Fruit fly (Drosophila melanogaster) whole organism, embryonic: ENCODE results near the gene CG18473.

Experiments
- Ada2b ChIP-seq: fragments of 200-800 bp; sonication (Bioruptor generic); IDR thresholded peaks from 2 replicates; pipeline ENCODE4 v1.3.6; 2022; ENCODE audit warnings: missing biosample characterization, missing genetic modification characterization
- B-H1 ChIP-seq: fragments of 200-800 bp; sonication (Bioruptor generic); IDR thresholded peaks from 3 replicates; pipeline ENCODE4 v1.3.6; 2022; ENCODE audit warnings: missing biosample characterization, missing genetic modification characterization
- BtbVII ChIP-seq: fragments of 200-800 bp; sonication (Bioruptor generic); optimal IDR thresholded peaks from 3 replicates; lab custom pipeline; 2017; ENCODE audit warnings: missing biosample characterization, mild to moderate bottlenecking, missing genetic modification characterization
- CG10209 ChIP-seq: fragments of 200-800 bp; sonication (Bioruptor generic); optimal IDR thresholded peaks from 3 replicates; lab custom pipeline; 2017; ENCODE audit warnings: missing biosample characterization, mild to moderate bottlenecking, missing genetic modification characterization, missing genetic modification reagents
- CG10565 ChIP-seq: fragments of 200-800 bp; sonication (Bioruptor generic); optimal IDR thresholded peaks from 3 replicates; lab custom pipeline; 2016; ENCODE audit warnings: missing biosample characterization, mild to moderate bottlenecking, missing genetic modification characterization
- CG10979 ChIP-seq: fragments of 200-800 bp; sonication (Bioruptor generic); optimal IDR thresholded peaks from 2 replicates; lab custom pipeline; 2018; ENCODE audit warnings: missing biosample characterization, mild to moderate bottlenecking, missing genetic modification characterization, moderate library complexity
- CG11560 ChIP-seq: fragments of 200-800 bp; sonication (Bioruptor generic); IDR thresholded peaks from 3 replicates; pipeline ENCODE4 v1.3.6; 2022; ENCODE audit warnings: missing biosample characterization, missing genetic modification characterization
- CG12104 ChIP-seq: fragments of 200-800 bp; sonication (Bioruptor generic); optimal IDR thresholded peaks from 3 replicates; lab custom pipeline; 2016; ENCODE audit warnings: missing biosample characterization, missing genetic modification characterization
- CG12744 ChIP-seq: fragments of 200-800 bp; sonication (Bioruptor generic); optimal IDR thresholded peaks from 2 replicates; lab custom pipeline; 2016; ENCODE audit warnings: missing biosample characterization, missing genetic modification characterization
- CG13296 ChIP-seq: fragments of 200-800 bp; sonication (Bioruptor generic); optimal IDR thresholded peaks from 3 replicates; lab custom pipeline; 2018; ENCODE audit warnings: missing biosample characterization, mild to moderate bottlenecking, missing genetic modification characterization
- CG14014 ChIP-seq: fragments of 200-800 bp; sonication (Bioruptor generic); IDR thresholded peaks from 2 replicates; pipeline ENCODE4 v1.3.6; 2022; ENCODE audit warnings: missing biosample characterization, missing genetic modification characterization
- CG15011 ChIP-seq: fragments of 200-800 bp; sonication (Bioruptor generic); optimal IDR thresholded peaks from 3 replicates; lab custom pipeline; 2018; ENCODE audit warnings: missing biosample characterization, mild to moderate bottlenecking, missing genetic modification characterization
- CG16779 ChIP-seq: fragments of 200-800 bp; sonication (Bioruptor generic); IDR thresholded peaks from 2 replicates; pipeline ENCODE4 v1.3.6; 2022; ENCODE audit warnings: missing biosample characterization, missing genetic modification characterization
- CG16863 ChIP-seq: fragments of 200-800 bp; sonication (Bioruptor generic); optimal IDR thresholded peaks from 3 replicates; lab custom pipeline; 2016; ENCODE audit warnings: missing biosample characterization, missing genetic modification characterization
- CG17361 ChIP-seq: fragments of 200-800 bp; sonication (Bioruptor generic); IDR thresholded peaks from 3 replicates; pipeline ENCODE4 v1.3.6; 2022; ENCODE audit warnings: missing biosample characterization, missing genetic modification characterization
- CG2889 ChIP-seq: fragments of 200-800 bp; sonication (Bioruptor generic); IDR thresholded peaks from 3 replicates; pipeline ENCODE4 v1.3.6; 2022; ENCODE audit warnings: missing biosample characterization, missing genetic modification characterization
- CG31224 ChIP-seq: fragments of 200-800 bp; sonication (Bioruptor generic); IDR thresholded peaks from 2 replicates; pipeline ENCODE4 v1.3.6; 2022; ENCODE audit warnings: missing biosample characterization, missing genetic modification characterization
- CG32532 ChIP-seq: fragments of 200-800 bp; sonication (Bioruptor generic); IDR thresholded peaks from 2 replicates; pipeline ENCODE4 v1.3.6; 2022; ENCODE audit warnings: missing biosample characterization, missing genetic modification characterization
- CG32767 ChIP-seq: fragments of 200-800 bp; sonication (Bioruptor generic); IDR thresholded peaks from 2 replicates; pipeline ENCODE4 v1.3.6; 2022; ENCODE audit warnings: missing biosample characterization, missing genetic modification characterization
- CG34224 ChIP-seq: fragments of 200-800 bp; sonication (Bioruptor generic); IDR thresholded peaks from 3 replicates; pipeline ENCODE4 v1.3.6; 2022; ENCODE audit warnings: missing biosample characterization, missing genetic modification characterization; ENCODE audit not compliant: partially characterized antibody
- CG34376 ChIP-seq: fragments of 200-800 bp; sonication (Bioruptor generic); optimal IDR thresholded peaks from 2 replicates; lab custom pipeline; 2018; ENCODE audit warnings: missing biosample characterization, mild to moderate bottlenecking, missing genetic modification characterization
- CG34422 ChIP-seq: fragments of 200-800 bp; sonication (Bioruptor generic); IDR thresholded peaks from 3 replicates; pipeline ENCODE4 v1.3.6; 2022; ENCODE audit warnings: missing biosample characterization, missing genetic modification characterization
- CG3838 ChIP-seq: fragments of 200-800 bp; sonication (Bioruptor generic); optimal IDR thresholded peaks from 3 replicates; lab custom pipeline; 2016; ENCODE audit warnings: missing biosample characterization, missing genetic modification characterization
- CG6254 ChIP-seq: fragments of 200-800 bp; sonication (Bioruptor generic); optimal IDR thresholded peaks from 3 replicates; lab custom pipeline; 2017; ENCODE audit warnings: mild to moderate bottlenecking, missing biosample characterization, missing genetic modification reagents, missing genetic modification characterization
- CG6689 ChIP-seq: fragments of 200-800 bp; sonication (Bioruptor generic); IDR thresholded peaks from 2 replicates; pipeline ENCODE4 v1.3.6; 2022; ENCODE audit warnings: missing biosample characterization, missing genetic modification characterization
- CG7271 ChIP-seq: fragments of 200-800 bp; sonication (Bioruptor generic); optimal IDR thresholded peaks from 2 replicates; lab custom pipeline; 2018; ENCODE audit warnings: missing biosample characterization, mild to moderate bottlenecking, missing genetic modification characterization, moderate library complexity
- CG9215 ChIP-seq: fragments of 200-800 bp; sonication (Bioruptor generic); IDR thresholded peaks from 2 replicates; pipeline ENCODE4 v1.3.6; 2022; ENCODE audit warnings: missing biosample characterization, missing genetic modification characterization
- CHES-1-like ChIP-seq: fragments of 200-800 bp; sonication (Bioruptor generic); optimal IDR thresholded peaks from 2 replicates; lab custom pipeline; 2016; ENCODE audit warnings: missing biosample characterization, missing genetic modification characterization
- CTCF ChIP-seq: fragments of 200-800 bp; sonication (Bioruptor generic); optimal IDR thresholded peaks from 2 replicates; lab custom pipeline; 2017; ENCODE audit warnings: missing biosample characterization, mild to moderate bottlenecking, missing genetic modification characterization, moderate library complexity
- D19B ChIP-seq: fragments of 200-800 bp; sonication (Bioruptor generic); optimal IDR thresholded peaks from 2 replicates; lab custom pipeline; 2017; ENCODE audit warnings: missing biosample characterization, mild to moderate bottlenecking, missing genetic modification characterization
- Dek ChIP-seq: fragments of 200-800 bp; sonication (Bioruptor generic); optimal IDR thresholded peaks from 3 replicates; lab custom pipeline; 2019; ENCODE audit warnings: missing biosample characterization, mild to moderate bottlenecking, missing genetic modification characterization, moderate library complexity
- Dip2 ChIP-seq: fragments of 200-800 bp; sonication (Bioruptor generic); IDR thresholded peaks from 2 replicates; pipeline ENCODE4 v1.3.6; 2022; ENCODE audit warnings: missing biosample characterization, missing genetic modification characterization
- HmgZ ChIP-seq: fragments of 200-800 bp; sonication (Bioruptor generic); optimal IDR thresholded peaks from 2 replicates; lab custom pipeline; 2018; ENCODE audit warnings: missing biosample characterization, mild to moderate bottlenecking, missing genetic modification characterization
- Hmr ChIP-seq: fragments of 200-800 bp; sonication (Bioruptor generic); optimal IDR thresholded peaks from 3 replicates; lab custom pipeline; 2017; ENCODE audit warnings: mild to moderate bottlenecking, missing biosample characterization, missing genetic modification reagents, missing genetic modification characterization
- Hmx ChIP-seq: fragments of 200-800 bp; sonication (Bioruptor generic); optimal IDR thresholded peaks from 2 replicates; lab custom pipeline; 2016; ENCODE audit warnings: missing biosample characterization, missing genetic modification characterization
- Hr39 ChIP-seq: fragments of >200 bp; optimal IDR thresholded peaks from 2 replicates; lab custom pipeline; 2017
- Sin3A ChIP-seq: fragments of >200 bp; optimal IDR thresholded peaks from 2 replicates; lab custom pipeline; 2018
- ap ChIP-seq: fragments of 200-800 bp; sonication (Bioruptor generic); IDR thresholded peaks from 2 replicates; pipeline ENCODE4 v1.3.6; 2022; ENCODE audit warnings: missing biosample characterization, missing genetic modification characterization
- bigmax ChIP-seq: fragments of 200-800 bp; sonication (Bioruptor generic); optimal IDR thresholded peaks from 2 replicates; lab custom pipeline; 2018; ENCODE audit warnings: missing biosample characterization, mild to moderate bottlenecking, missing genetic modification characterization
- chif ChIP-seq, 2 experiments: fragments of 200-800 bp; sonication (Bioruptor generic); optimal IDR thresholded peaks; 3 replicates each; lab custom pipeline; 2016; ENCODE audit warnings: missing biosample characterization in 2 of 2, missing genetic modification characterization in 2 of 2
- chn ChIP-seq: fragments of 200-800 bp; sonication (Bioruptor generic); optimal IDR thresholded peaks from 2 replicates; lab custom pipeline; 2016; ENCODE audit warnings: missing biosample characterization, missing genetic modification characterization
- fru ChIP-seq: fragments of >200 bp; optimal IDR thresholded peaks from 2 replicates; lab custom pipeline; 2017
- gce ChIP-seq: fragments of 200-800 bp; sonication (Bioruptor generic); IDR thresholded peaks from 3 replicates; pipeline ENCODE4 v1.3.6; 2022; ENCODE audit warnings: missing biosample characterization, missing genetic modification characterization
- lab ChIP-seq: fragments of 200-800 bp; sonication (Bioruptor generic); optimal IDR thresholded peaks from 3 replicates; lab custom pipeline; 2017; ENCODE audit warnings: missing biosample characterization, missing genetic modification characterization, mild to moderate bottlenecking, moderate library complexity, missing genetic modification reagents
- lbe ChIP-seq: fragments of 200-800 bp; sonication (Bioruptor generic); optimal IDR thresholded peaks from 2 replicates; lab custom pipeline; 2016; ENCODE audit warnings: missing biosample characterization, mild to moderate bottlenecking, missing genetic modification characterization
- lmd ChIP-seq: fragments of 200-800 bp; sonication (Bioruptor generic); IDR thresholded peaks from 2 replicates; pipeline ENCODE4 v1.3.6; 2022; ENCODE audit warnings: missing biosample characterization, missing genetic modification characterization
- nom ChIP-seq: fragments of 200-800 bp; sonication (Bioruptor generic); optimal IDR thresholded peaks from 2 replicates; lab custom pipeline; 2017; ENCODE audit warnings: missing biosample characterization, missing genetic modification characterization, mild to moderate bottlenecking, moderate library complexity, missing genetic modification reagents
- phol ChIP-seq: fragments of 200-800 bp; sonication (Bioruptor generic); optimal IDR thresholded peaks from 3 replicates; lab custom pipeline; 2018; ENCODE audit warnings: missing biosample characterization, mild to moderate bottlenecking, missing genetic modification characterization, moderate library complexity
- pnt ChIP-seq: fragments of 200-800 bp; sonication (Bioruptor generic); optimal IDR thresholded peaks from 3 replicates; lab custom pipeline; 2016; ENCODE audit warnings: missing biosample characterization, missing genetic modification characterization
- pum ChIP-seq: fragments of 200-800 bp; sonication (Bioruptor generic); optimal IDR thresholded peaks from 2 replicates; lab custom pipeline; 2016; ENCODE audit warnings: missing biosample characterization, missing genetic modification characterization
- sug ChIP-seq: fragments of 200-800 bp; optimal IDR thresholded peaks from 2 replicates; lab custom pipeline; 2019; ENCODE audit warnings: missing biosample characterization, mild to moderate bottlenecking, missing genetic modification characterization, moderate library complexity
- tap ChIP-seq: fragments of 200-800 bp; optimal IDR thresholded peaks from 3 replicates; lab custom pipeline; 2019; ENCODE audit warnings: missing biosample characterization, mild to moderate bottlenecking, missing genetic modification characterization, moderate library complexity
- wor ChIP-seq: fragments of 200-800 bp; sonication (Bioruptor generic); IDR thresholded peaks from 2 replicates; pipeline ENCODE4 v1.3.6; 2022; ENCODE audit warnings: missing biosample characterization, missing genetic modification characterization

The CG18473 gene

DNA sequence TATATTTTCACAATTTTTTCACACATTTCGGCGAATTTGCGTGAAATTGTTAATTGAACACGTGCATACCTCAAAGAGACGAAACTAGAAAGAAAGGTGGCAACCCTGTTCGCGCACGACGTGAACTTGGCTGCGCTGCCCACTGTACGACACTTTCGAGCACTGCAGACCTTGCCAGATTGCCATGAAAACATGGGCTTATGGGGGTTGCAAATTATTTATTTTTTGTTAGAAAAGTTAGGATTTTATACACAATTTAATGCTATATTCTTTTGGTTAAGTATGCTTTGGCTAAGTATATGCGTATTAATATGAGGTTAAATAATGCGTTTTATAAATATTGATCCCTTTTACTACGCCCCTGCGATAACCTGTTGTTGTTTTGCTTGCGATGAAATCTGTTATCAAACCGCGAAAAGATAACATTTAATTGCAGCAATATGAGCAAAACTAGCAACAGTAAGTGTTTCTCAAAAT, 38.1 kb downstream of the CG18473 start, which contains the start of the genes RpL34b and CG8132 (continued):
- peak; percentile 95 for TF ChIP-seq lmd
- TF ChIP-seq lbe, result peak; percentile 91
- peak; percentile 95 for TF ChIP-seq CG9215 (GFP tag; lab: Robert Waterston, UW)
- peak; percentile 90 for TF ChIP-seq gce (GFP tag; lab: Robert Waterston, UW)
- peak; percentile 92 for TF ChIP-seq CG15011 (GFP tag; lab: Kevin White, UChicago)
- TF ChIP-seq CG34224 (GFP tag; lab: Robert Waterston, UW), result no peak
- peak; percentile 86 for TF ChIP-seq CG7271 (tag; lab: Kevin White, UChicago)
- peak; percentile 95 for TF ChIP-seq CG17361 (GFP tag; lab: Robert Waterston, UW)
- TF ChIP-seq fru (lab: Kevin White, UChicago), result no peak
- peak; percentile 86 for TF ChIP-seq CG11560 (tag; lab: Robert Waterston, UW)
- peak; percentile 79 for TF ChIP-seq CG6254
- peak; percentile 94 for TF ChIP-seq CG6689
- peak; percentile 88 for TF ChIP-seq Ada2b (GFP tag; lab: Robert Waterston, UW)
- TF ChIP-seq CG10209 (GFP tag; lab: Kevin White, UChicago), result peak; percentile 96
- peak; percentile 98 for TF ChIP-seq lab
- peak; percentile 92 for TF ChIP-seq CG16863 (GFP tag; lab: Kevin White, UChicago)
- TF ChIP-seq CG34422, result peak; percentile 96
- TF ChIP-seq Hmx, result peak; percentile 89
- TF ChIP-seq CHES-1-like, result peak; percentile 96
- peak; percentile 89 for TF ChIP-seq CG3838 (GFP tag; lab: Kevin White, UChicago)
- peak; percentile 90 for TF ChIP-seq nom (GFP tag; lab: Kevin White, UChicago)
- peak; percentile 75 for TF ChIP-seq bigmax (GFP tag; lab: Kevin White, UChicago)
- peak; percentile 88 for TF ChIP-seq CG10565 (GFP tag; lab: Kevin White, UChicago)
- peak; percentile 90 for TF ChIP-seq CG2889 (GFP tag; lab: Robert Waterston, UW)
- peak; percentile 86 for TF ChIP-seq ap
- TF ChIP-seq CG31224 (GFP tag; lab: Robert Waterston, UW), result peak; percentile 92
- TF ChIP-seq CG14014 (GFP tag; lab: Robert Waterston, UW), result peak; percentile 94
- TF ChIP-seq Hr39 (lab: Kevin White, UChicago), result no peak
- TF ChIP-seq sug, result peak; percentile 97
- peak; percentile 88 for TF ChIP-seq Sin3A (lab: Kevin White, UChicago)
- TF ChIP-seq chif (GFP tag; optimal IDR thresholded peaks at IDR 0.05; lab: Kevin White, UChicago), result peak; percentile 94 to 97
- TF ChIP-seq Hmr, result peak; percentile 98
- peak; percentile 98 for TF ChIP-seq pum (GFP tag; lab: Kevin White, UChicago)
- TF ChIP-seq Dip2, result peak; percentile 34; the same call in 1 of the 2 replicates
- peak; percentile 87 for TF ChIP-seq D19B (GFP tag; lab: Kevin White, UChicago)
- TF ChIP-seq BtbVII (GFP tag; lab: Kevin White, UChicago), result peak; percentile 90
- peak; percentile 97 for TF ChIP-seq CG13296 (GFP tag; lab: Kevin White, UChicago)
- peak; percentile 83 for TF ChIP-seq CG16779 (GFP tag; lab: Robert Waterston, UW)
- TF ChIP-seq Dek (tag; lab: Kevin White, UChicago), result peak; percentile 96
- peak; percentile 95 for TF ChIP-seq phol (tag; lab: Kevin White, UChicago)
- TF ChIP-seq CG12744 (GFP tag; lab: Kevin White, UChicago), result peak; percentile 95
- TF ChIP-seq HmgZ, result peak; percentile 98
- TF ChIP-seq B-H1 (GFP tag; lab: Robert Waterston, UW), result peak; percentile 89
- TF ChIP-seq pnt (GFP tag; lab: Kevin White, UChicago), result peak; percentile 95
- TF ChIP-seq CG32532 (GFP tag; lab: Robert Waterston, UW), result peak; percentile 98
- TF ChIP-seq CG32767 (GFP tag; lab: Robert Waterston, UW), result peak; percentile 87
- TF ChIP-seq wor (GFP tag; lab: Robert Waterston, UW), result peak; percentile 80
- peak; percentile 50 for TF ChIP-seq CTCF (GFP tag; lab: Kevin White, UChicago)
- TF ChIP-seq CG34376 (GFP tag; lab: Kevin White, UChicago), result peak; percentile 99
- peak; percentile 89 for TF ChIP-seq CG10979 (tag; lab: Kevin White, UChicago)
- peak; percentile 97 for TF ChIP-seq chn
- peak; percentile 89 for TF ChIP-seq tap (tag; lab: Kevin White, UChicago)
- TF ChIP-seq CG12104 (GFP tag; lab: Kevin White, UChicago), result peak; percentile 94
